Worm (Caenorhabditis elegans) whole organism, L3 larva: Measurements from ENCODE around the gene T19C4.24.

Experiments used
- ceh-28 ChIP-seq: fragments of 150-350 bp; optimal IDR thresholded peaks from 2 replicates; lab custom pipeline; 2014; ENCODE audit warnings: missing biosample characterization, missing genetic modification reagents, missing genetic modification characterization
- fkh-10 ChIP-seq: sonication (generic microtip); optimal IDR thresholded peaks from 2 replicates; lab custom pipeline; 2017; ENCODE audit warnings: missing biosample characterization, missing genetic modification reagents, missing genetic modification characterization
- pha-4 ChIP-seq: fragments of 150-350 bp; optimal IDR thresholded peaks from 2 replicates; lab custom pipeline; 2014; ENCODE audit warnings: missing biosample characterization, missing genetic modification reagents, missing genetic modification characterization

ce11 chrV:11164475-11164874 is 17.7 kb upstream of the T19C4.24 start, which contains the start of gene srg-40:
- TF ChIP-seq ceh-28 (no peak), fkh-10 (GFP tag; lab: Kevin White, UChicago) (no peak), pha-4 (no peak)
